Worm (Caenorhabditis elegans) whole organism, young adult: Measurements from ENCODE around the gene C06E2.9.

Experiments
- B0035.1 ChIP-seq: sonication (generic microtip); optimal IDR thresholded peaks from 2 replicates; lab custom pipeline; 2016; ENCODE audit warnings: missing genetic modification characterization, mild to moderate bottlenecking, missing compliant biosample characterization, missing genotype, missing genetic modification reagents
- B0261.1 ChIP-seq: sonication (generic microtip); optimal IDR thresholded peaks from 2 replicates; lab custom pipeline; 2016; ENCODE audit warnings: mild to moderate bottlenecking, missing genetic modification characterization, moderate library complexity, missing compliant biosample characterization
- F49E8.2 ChIP-seq: sonication (generic microtip); optimal IDR thresholded peaks from 3 replicates; lab custom pipeline; 2017; ENCODE audit warnings: missing genetic modification characterization, mild to moderate bottlenecking, missing compliant biosample characterization, antibody characterized with exemption, moderate library complexity; ENCODE audit not compliant: insufficient read depth
- Y53G8AR.9 ChIP-seq: fragments of 200-800 bp; sonication (Bioruptor generic); conservative IDR thresholded peaks from 2 replicates; pipeline ENCODE4 v1.3.6; 2022; ENCODE audit warnings: missing genetic modification reagents, missing genetic modification characterization, missing compliant biosample characterization
- ama-1 ChIP-seq, 3 experiments: fragments of 150-350 bp in 1 of 3; sonication (generic microtip) in 2 of 3; optimal IDR thresholded peaks; 2 replicates each; lab custom pipeline; 2014 to 2018; ENCODE audit warnings: missing biosample characterization in 2 of 3, missing genetic modification characterization in 2 of 3, missing genetic modification reagents in 2 of 3
- cebp-2 ChIP-seq: fragments of 200-800 bp; sonication (Bioruptor generic); IDR thresholded peaks from 2 replicates; pipeline ENCODE4 v1.3.6; 2022; ENCODE audit warnings: missing genetic modification characterization, missing compliant biosample characterization
- egl-18 ChIP-seq: fragments of 200-800 bp; sonication (Bioruptor generic); IDR thresholded peaks from 2 replicates; pipeline ENCODE4 v1.3.6; 2022; ENCODE audit warnings: missing genetic modification reagents, missing genetic modification characterization, missing compliant biosample characterization
- hmg-20 ChIP-seq: fragments of 200-800 bp; sonication (Bioruptor generic); IDR thresholded peaks from 2 replicates; pipeline ENCODE4 v1.3.6; 2022; ENCODE audit warnings: missing genetic modification reagents, missing genetic modification characterization, missing compliant biosample characterization
- hrde-1 ChIP-seq: sonication (generic microtip); optimal IDR thresholded peaks from 2 replicates; lab custom pipeline; 2016; ENCODE audit warnings: missing genetic modification characterization, mild to moderate bottlenecking, missing compliant biosample characterization, moderate library complexity, missing genotype, missing genetic modification reagents, borderline replicate concordance
- madf-3 ChIP-seq: fragments of 200-800 bp; sonication (Bioruptor generic); IDR thresholded peaks from 2 replicates; pipeline ENCODE4 v1.3.6; 2022; ENCODE audit warnings: missing genetic modification reagents, missing genetic modification characterization, missing compliant biosample characterization
- unc-62 ChIP-seq: fragments of 150-350 bp; optimal IDR thresholded peaks from 2 replicates; lab custom pipeline; 2014; ENCODE audit warnings: missing biosample characterization, missing genetic modification reagents, missing genetic modification characterization

DNA sequence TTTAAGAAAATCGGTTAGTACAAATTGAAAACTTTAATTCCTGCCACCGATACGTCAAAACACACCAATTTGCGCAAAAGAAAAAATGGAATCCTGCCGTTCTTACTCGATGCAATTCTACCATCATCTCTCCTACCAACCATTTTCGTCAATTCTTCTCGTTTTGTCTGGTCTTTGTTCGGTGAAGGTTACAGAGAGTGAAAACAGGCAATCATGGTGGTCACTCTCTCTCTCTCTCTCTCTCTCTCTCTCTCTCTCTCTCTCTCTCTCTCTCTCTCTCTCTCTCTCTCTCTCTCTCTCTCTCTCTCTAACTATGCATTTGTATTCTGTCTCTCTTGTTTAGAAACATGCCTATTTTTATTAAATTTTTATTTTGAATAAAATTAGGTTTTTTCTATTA lies 21.1 kb downstream of the C06E2.9 start:
- TF ChIP-seq egl-18 (GFP tag; lab: Robert Waterston, UW) (no peak), hrde-1 (tag; lab: Kevin White, UChicago) (no peak), hmg-20 (GFP tag; lab: Robert Waterston, UW) (no peak), B0261.1 (no peak), madf-3 (no peak), unc-62 (GFP tag; lab: Kevin White, UChicago) (no peak), cebp-2 (GFP tag; lab: Robert Waterston, UW) (no peak), Y53G8AR.9 (no peak), F49E8.2 (tag; lab: Kevin White, UChicago) (no peak), B0035.1 (tag; lab: Kevin White, UChicago) (no peak), ama-1 (optimal IDR thresholded peaks at IDR 0.05; lab: Kevin White, UChicago) (no peak), ama-1 (GFP tag; optimal IDR thresholded peaks at IDR 0.05; lab: Kevin White, UChicago) (no peak)
